Worm (Caenorhabditis elegans) whole organism, midembryonic: ENCODE results near the gene T20D4.12.

Experiments used
- T22C8.4 ChIP-seq: fragments of 200-800 bp; sonication (Bioruptor generic); IDR thresholded peaks from 2 replicates; pipeline ENCODE4 v1.3.6; 2022; ENCODE audit warnings: missing genetic modification characterization, missing compliant biosample characterization
- cog-1 ChIP-seq: sonication (generic microtip); optimal IDR thresholded peaks from 2 replicates; lab custom pipeline; 2016; ENCODE audit warnings: missing genetic modification characterization, missing compliant biosample characterization
- flt-1 ChIP-seq: fragments of 200-800 bp; sonication (Bioruptor generic); IDR thresholded peaks from 2 replicates; pipeline ENCODE4 v1.3.6; 2022; ENCODE audit warnings: missing genetic modification characterization, missing compliant biosample characterization
- klf-2 ChIP-seq: fragments of 200-800 bp; sonication (Bioruptor generic); conservative IDR thresholded peaks from 2 replicates; pipeline ENCODE4 v1.3.6; 2022; ENCODE audit warnings: missing genetic modification reagents, missing genetic modification characterization, missing compliant biosample characterization
- med-1 ChIP-seq: sonication (generic microtip); optimal IDR thresholded peaks from 2 replicates; lab custom pipeline; 2017; ENCODE audit warnings: missing genetic modification characterization, mild to moderate bottlenecking, missing compliant biosample characterization, antibody characterized with exemption, missing genetic modification reagents; ENCODE audit not compliant: insufficient read depth
- ref-1 ChIP-seq: fragments of 200-800 bp; sonication (Bioruptor generic); conservative IDR thresholded peaks from 2 replicates; pipeline ENCODE4 v1.3.6; 2022; ENCODE audit warnings: missing genetic modification reagents, missing genetic modification characterization, missing compliant biosample characterization
- tab-1 ChIP-seq: fragments of 200-800 bp; sonication (Bioruptor generic); IDR thresholded peaks from 2 replicates; pipeline ENCODE4 v1.3.6; 2022; ENCODE audit warnings: missing genetic modification characterization, missing compliant biosample characterization
- ztf-23 ChIP-seq: fragments of 200-800 bp; sonication (Bioruptor generic); IDR thresholded peaks from 2 replicates; pipeline ENCODE4 v1.3.6; 2022; ENCODE audit warnings: missing genetic modification reagents, missing genetic modification characterization, missing compliant biosample characterization
- ztf-29 ChIP-seq: fragments of 200-800 bp; sonication (Bioruptor generic); IDR thresholded peaks from 2 replicates; pipeline ENCODE4 v1.3.6; 2022; ENCODE audit warnings: missing genetic modification reagents, missing genetic modification characterization, missing compliant biosample characterization

The T20D4.12 gene

ce11 chrV:3431535-3431990 lies 34.7 kb downstream of the T20D4.12 start, which contains the start of the genes T20D4.19 and srj-9:
T20D4.19 (minus strand) TSS chrV:3431635.
srj-9 (plus strand) TSS chrV:3431940.
- TF ChIP-seq flt-1 (GFP tag; lab: Robert Waterston, UW) (no peak), T22C8.4 (no peak), ref-1 (no peak), klf-2 (GFP tag; lab: Robert Waterston, UW) (no peak), tab-1 (GFP tag; lab: Robert Waterston, UW) (no peak), med-1 (no peak)

ce11 chrV:3442609-3443008 lies 45.7 kb downstream of the T20D4.12 start:
- TF ChIP-seq ztf-29 (GFP tag; lab: Robert Waterston, UW) = no peak
- no peak for TF ChIP-seq ref-1
- no peak for TF ChIP-seq tab-1 (GFP tag; lab: Robert Waterston, UW)
- TF ChIP-seq ztf-23 = no peak
- no peak for TF ChIP-seq cog-1 (tag; lab: Kevin White, UChicago)
- TF ChIP-seq flt-1 (GFP tag; lab: Robert Waterston, UW) = no peak
- TF ChIP-seq klf-2 (GFP tag; lab: Robert Waterston, UW) = no peak
- TF ChIP-seq T22C8.4 = no peak
- TF ChIP-seq med-1 = no peak

- TF ChIP-seq ztf-29 (GFP tag; lab: Robert Waterston, UW) (no peak), med-1 (no peak), tab-1 (GFP tag; lab: Robert Waterston, UW) (no peak), klf-2 (GFP tag; lab: Robert Waterston, UW) (no peak), ztf-23 (no peak), T22C8.4 (no peak), ref-1 (no peak), cog-1 (tag; lab: Kevin White, UChicago) (no peak)
These were observed 47.9 kb downstream of the T20D4.12 start, which contains the start of gene cfz-2 for ce11 chrV:3444777-3445089. cfz-2 (minus strand) TSS chrV:3444877.

ce11 chrV:3445090-3445832 lies 48.4 kb downstream of the T20D4.12 start:
- TF ChIP-seq ztf-29 (GFP tag; lab: Robert Waterston, UW) = no peak
- TF ChIP-seq tab-1 (GFP tag; lab: Robert Waterston, UW) = no peak
- no peak for TF ChIP-seq klf-2 (GFP tag; lab: Robert Waterston, UW)
- TF ChIP-seq med-1 = no peak
- TF ChIP-seq flt-1 (GFP tag; lab: Robert Waterston, UW) = no peak
- TF ChIP-seq ztf-23 = no peak
- TF ChIP-seq ref-1 = no peak
- TF ChIP-seq T22C8.4 = no peak
- TF ChIP-seq cog-1 (tag; lab: Kevin White, UChicago) = no peak
